Worm (Caenorhabditis elegans) whole organism, L4 larva: ENCODE measurements around the gene R31.2.

Experiments
- aha-1 ChIP-seq: fragments of 150-350 bp; peaks from one replicate; lab custom pipeline; 2014; ENCODE audit warnings: missing biosample characterization, missing genetic modification characterization
- ceh-82 ChIP-seq: sonication (generic microtip); optimal IDR thresholded peaks from 2 replicates; lab custom pipeline; 2017; ENCODE audit warnings: missing biosample characterization, missing genetic modification characterization
- dmd-9 ChIP-seq: fragments of 200-800 bp; sonication (Bioruptor generic); IDR thresholded peaks from 2 replicates; pipeline ENCODE4 v1.3.6; 2022; ENCODE audit warnings: missing genetic modification reagents, missing genetic modification characterization, missing compliant biosample characterization
- egl-27 ChIP-seq: sonication (generic microtip); optimal IDR thresholded peaks from 3 replicates; lab custom pipeline; 2017; ENCODE audit warnings: missing biosample characterization, missing genetic modification reagents, missing genetic modification characterization
- fkh-10 ChIP-seq: fragments of 150-350 bp; optimal IDR thresholded peaks from 2 replicates; lab custom pipeline; 2014; ENCODE audit warnings: missing biosample characterization, missing genetic modification reagents, missing genetic modification characterization
- hmg-1.1 ChIP-seq: fragments of 200-800 bp; sonication (Bioruptor generic); IDR thresholded peaks from 2 replicates; pipeline ENCODE4 v1.3.6; 2022; ENCODE audit warnings: missing genetic modification reagents, missing genetic modification characterization, missing compliant biosample characterization
- nhr-28 ChIP-seq: fragments of 150-350 bp; optimal IDR thresholded peaks from 2 replicates; lab custom pipeline; 2014; ENCODE audit warnings: missing biosample characterization, missing genetic modification characterization
- nhr-76 ChIP-seq: fragments of 150-350 bp; optimal IDR thresholded peaks from 2 replicates; lab custom pipeline; 2014; ENCODE audit warnings: missing biosample characterization, missing genetic modification characterization
- skn-1 ChIP-seq: fragments of 150-350 bp; optimal IDR thresholded peaks from 2 replicates; lab custom pipeline; 2014; ENCODE audit warnings: missing biosample characterization, missing genetic modification characterization
- spr-1 ChIP-seq: sonication (generic microtip); optimal IDR thresholded peaks from 2 replicates; lab custom pipeline; 2016; ENCODE audit warnings: mild to moderate bottlenecking, missing genetic modification characterization, missing compliant biosample characterization
- spr-3 ChIP-seq: fragments of 200-800 bp; sonication (Bioruptor generic); optimal IDR thresholded peaks from 2 replicates; lab custom pipeline; 2018; ENCODE audit warnings: mild to moderate bottlenecking, missing genetic modification characterization, missing compliant biosample characterization

DNA sequence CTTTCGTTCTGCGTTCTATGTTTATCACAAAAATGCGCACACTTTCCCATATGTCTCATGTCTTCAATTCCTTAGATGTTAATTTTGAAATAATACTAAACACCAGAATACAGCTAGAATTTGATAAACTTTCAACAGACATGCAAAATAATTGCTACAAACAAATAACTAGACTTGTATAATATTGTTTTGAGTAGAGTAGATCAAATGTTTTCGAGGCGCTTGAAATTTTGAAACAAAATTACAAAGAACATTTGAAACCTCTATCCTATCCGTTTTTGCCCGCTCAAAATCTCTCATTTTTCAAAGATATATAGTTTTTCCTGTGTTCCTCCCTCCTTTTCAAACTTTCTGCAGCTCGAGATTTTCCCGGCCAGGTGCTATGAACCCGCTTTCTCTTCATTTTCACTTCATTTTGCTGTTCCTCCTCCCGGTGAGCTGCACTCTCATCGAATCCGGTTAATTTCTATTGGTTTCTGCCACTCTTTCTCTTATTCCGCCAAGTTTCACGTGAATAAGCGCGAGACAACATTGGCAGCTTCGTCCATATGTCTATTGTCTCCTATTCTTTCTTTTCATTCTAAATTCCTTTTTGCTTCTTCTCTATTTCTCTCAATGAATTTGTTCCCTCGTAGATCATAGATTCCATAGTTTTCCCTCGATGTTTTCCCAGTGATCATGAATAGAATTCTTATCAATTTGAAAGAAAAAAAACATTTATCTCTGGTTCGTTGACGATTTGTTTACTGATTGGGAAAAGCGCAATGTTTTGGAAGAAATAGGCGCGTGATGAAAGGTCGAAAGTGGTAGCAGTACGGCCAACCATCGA, 4.5 kb downstream of the R31.2 start:
- TF ChIP-seq egl-27 (tag; lab: Kevin White, UChicago) (no peak), fkh-10 (GFP tag; lab: Kevin White, UChicago) (no peak), hmg-1.1 (GFP tag; lab: Robert Waterston, UW) (no peak), skn-1 (tag; lab: Kevin White, UChicago) (no peak), nhr-28 (peak; percentile 71), aha-1 (no peak), dmd-9 (GFP tag; lab: Robert Waterston, UW) (no peak), nhr-76 (no peak), ceh-82 (no peak), spr-1 (tag; lab: Kevin White, UChicago) (no peak), spr-3 (GFP tag; lab: Kevin White, UChicago) (no peak)
